Worm (Caenorhabditis elegans) whole organism, young adult: ENCODE measurements around the gene T05C12.15.

Experiments
- Y53F4B.3 ChIP-seq: fragments of 200-800 bp; sonication (Bioruptor generic); IDR thresholded peaks from 2 replicates; pipeline ENCODE4 v1.3.6; 2022; ENCODE audit warnings: missing genetic modification reagents, missing genetic modification characterization, missing compliant biosample characterization
- ama-1 ChIP-seq, 3 experiments: fragments of 150-350 bp in 1 of 3; sonication (generic microtip) in 2 of 3; optimal IDR thresholded peaks; 2 replicates each; lab custom pipeline; 2014 to 2018; ENCODE audit warnings: missing biosample characterization in 2 of 3, missing genetic modification characterization in 2 of 3, missing genetic modification reagents in 2 of 3
- him-1 ChIP-seq: sonication (generic microtip); optimal IDR thresholded peaks from 2 replicates; lab custom pipeline; 2016; ENCODE audit warnings: missing genotype, missing genetic modification reagents, missing genetic modification characterization, missing compliant biosample characterization
- lin-26 ChIP-seq: fragments of 200-800 bp; sonication (Bioruptor generic); IDR thresholded peaks from 2 replicates; pipeline ENCODE4 v1.3.6; 2022; ENCODE audit warnings: missing genetic modification reagents, missing genetic modification characterization, missing compliant biosample characterization
- nhr-27 ChIP-seq: fragments of 200-800 bp; sonication (Bioruptor generic); optimal IDR thresholded peaks from 2 replicates; lab custom pipeline; 2018; ENCODE audit warnings: mild to moderate bottlenecking, missing genetic modification characterization, moderate library complexity, missing compliant biosample characterization
- snpc-4 ChIP-seq, 5 experiments: fragments of 150-350 bp in 1 of 5; sonication (generic microtip) in 4 of 5; optimal IDR thresholded peaks; 2 replicates each; lab custom pipeline; 2014 to 2018; ENCODE audit warnings: missing genetic modification characterization in 5 of 5, missing biosample characterization in 3 of 5, antibody characterized with exemption in 2 of 5, mild to moderate bottlenecking in 2 of 5, missing compliant biosample characterization in 2 of 5, missing genotype in 2 of 5, moderate library complexity in 2 of 5, missing genetic modification reagents in 1 of 5
- unc-62 ChIP-seq: fragments of 150-350 bp; optimal IDR thresholded peaks from 2 replicates; lab custom pipeline; 2014; ENCODE audit warnings: missing biosample characterization, missing genetic modification reagents, missing genetic modification characterization

- no peak for TF ChIP-seq snpc-4 (GFP tag; optimal IDR thresholded peaks at IDR 0.05; lab: Kevin White, UChicago)
- no peak for TF ChIP-seq snpc-4 (tag; optimal IDR thresholded peaks at IDR 0.05; lab: Kevin White, UChicago)
- no peak for TF ChIP-seq lin-26 (GFP tag; lab: Robert Waterston, UW)
- no peak for TF ChIP-seq unc-62 (GFP tag; lab: Kevin White, UChicago)
- no peak for TF ChIP-seq him-1 (tag; lab: Kevin White, UChicago)
- TF ChIP-seq Y53F4B.3 (GFP tag; lab: Robert Waterston, UW) = no peak
- no peak for TF ChIP-seq nhr-27
- TF ChIP-seq ama-1 (optimal IDR thresholded peaks at IDR 0.05; lab: Kevin White, UChicago) = no peak
- no peak for TF ChIP-seq ama-1 (GFP tag; optimal IDR thresholded peaks at IDR 0.05; lab: Kevin White, UChicago)
These were observed 34.7 kb downstream of the T05C12.15 start, which contains the start of gene col-76 for ce11 chrII:8204039-8204438.
